Worm (Caenorhabditis elegans) whole organism, mixed stage, embryonic: Measurements from ENCODE around the gene spe-19.
A peak's percentile ranks its signal among the peaks of the same experiment; 100 is the strongest.

Source experiments
- bed-3 ChIP-seq: fragments of 200-800 bp; sonication (Bioruptor generic); optimal IDR thresholded peaks from 3 replicates; lab custom pipeline; 2018; ENCODE audit warnings: mild to moderate bottlenecking, missing genetic modification characterization, moderate library complexity, missing compliant biosample characterization
- blmp-1 ChIP-seq: fragments of 150-350 bp; optimal IDR thresholded peaks from 2 replicates; lab custom pipeline; 2014; ENCODE audit warnings: missing biosample characterization, missing genetic modification characterization
- ceh-43 ChIP-seq: fragments of 200-800 bp; sonication (Bioruptor generic); optimal IDR thresholded peaks from 2 replicates; lab custom pipeline; 2018; ENCODE audit warnings: mild to moderate bottlenecking, missing genetic modification characterization, moderate library complexity, missing compliant biosample characterization
- ceh-83 ChIP-seq: fragments of 200-800 bp; sonication (Bioruptor generic); optimal IDR thresholded peaks from 2 replicates; lab custom pipeline; 2018; ENCODE audit warnings: mild to moderate bottlenecking, missing genetic modification characterization, missing compliant biosample characterization
- ces-1 ChIP-seq: fragments of 150-350 bp; optimal IDR thresholded peaks from 2 replicates; lab custom pipeline; 2014; ENCODE audit warnings: missing biosample characterization, missing genetic modification reagents, missing genetic modification characterization
- cnd-1 ChIP-seq: fragments of 200-800 bp; sonication (Bioruptor generic); optimal IDR thresholded peaks from 2 replicates; lab custom pipeline; 2018; ENCODE audit warnings: mild to moderate bottlenecking, missing genetic modification characterization, missing compliant biosample characterization
- drap-1 ChIP-seq: fragments of 200-800 bp; sonication (Bioruptor generic); optimal IDR thresholded peaks from 3 replicates; lab custom pipeline; 2018; ENCODE audit warnings: mild to moderate bottlenecking, missing genetic modification characterization, missing compliant biosample characterization
- elt-1 ChIP-seq: sonication (generic microtip); optimal IDR thresholded peaks from 2 replicates; lab custom pipeline; 2017; ENCODE audit warnings: missing genetic modification characterization, mild to moderate bottlenecking, missing compliant biosample characterization, antibody characterized with exemption, moderate library complexity, borderline replicate concordance; ENCODE audit not compliant: insufficient read depth
- elt-3 ChIP-seq: fragments of 150-350 bp; optimal IDR thresholded peaks from 2 replicates; lab custom pipeline; 2014; ENCODE audit warnings: missing biosample characterization, missing genetic modification characterization
- ham-2 ChIP-seq: fragments of 200-800 bp; sonication (Bioruptor generic); optimal IDR thresholded peaks from 2 replicates; lab custom pipeline; 2018; ENCODE audit warnings: mild to moderate bottlenecking, missing genetic modification characterization, missing compliant biosample characterization
- lin-13 ChIP-seq: fragments of 150-350 bp; optimal IDR thresholded peaks from 2 replicates; lab custom pipeline; 2014; ENCODE audit warnings: missing biosample characterization, missing genetic modification characterization
- lin-32 ChIP-seq: fragments of 200-800 bp; sonication (Bioruptor generic); optimal IDR thresholded peaks from 2 replicates; lab custom pipeline; 2018; ENCODE audit warnings: mild to moderate bottlenecking, missing genetic modification characterization, missing compliant biosample characterization
- lsy-2 ChIP-seq: fragments of 150-350 bp; optimal IDR thresholded peaks from 2 replicates; lab custom pipeline; 2014; ENCODE audit warnings: missing biosample characterization, missing genetic modification characterization
- mab-5 ChIP-seq: fragments of 150-350 bp; optimal IDR thresholded peaks from 2 replicates; lab custom pipeline; 2014; ENCODE audit warnings: missing biosample characterization, missing genetic modification characterization
- mep-1 ChIP-seq: fragments of 150-350 bp; optimal IDR thresholded peaks from 2 replicates; lab custom pipeline; 2017; ENCODE audit warnings: missing biosample characterization, missing genetic modification reagents, missing genetic modification characterization, inconsistent platforms
- mls-2 ChIP-seq: sonication (generic microtip); optimal IDR thresholded peaks from 2 replicates; lab custom pipeline; 2016; ENCODE audit warnings: mild to moderate bottlenecking, missing genetic modification characterization, moderate library complexity, missing compliant biosample characterization
- nhr-12 ChIP-seq: fragments of 150-350 bp; optimal IDR thresholded peaks from 2 replicates; lab custom pipeline; 2014; ENCODE audit warnings: missing biosample characterization, missing genetic modification characterization
- nhr-2 ChIP-seq: fragments of 150-350 bp; optimal IDR thresholded peaks from 2 replicates; lab custom pipeline; 2014; ENCODE audit warnings: missing biosample characterization, missing genetic modification characterization
- nhr-237 ChIP-seq: fragments of 150-350 bp; optimal IDR thresholded peaks from 2 replicates; lab custom pipeline; 2014; ENCODE audit warnings: missing biosample characterization, missing genetic modification characterization
- nhr-28 ChIP-seq: fragments of 150-350 bp; optimal IDR thresholded peaks from 2 replicates; lab custom pipeline; 2014; ENCODE audit warnings: missing biosample characterization, missing genetic modification characterization
- nhr-76 ChIP-seq: sonication (generic microtip); optimal IDR thresholded peaks from 2 replicates; lab custom pipeline; 2017; ENCODE audit warnings: missing biosample characterization, missing genetic modification characterization
- pha-4 ChIP-seq: fragments of 150-350 bp; optimal IDR thresholded peaks from 2 replicates; lab custom pipeline; 2018; ENCODE audit warnings: missing biosample characterization, missing genetic modification reagents, missing genetic modification characterization
- sem-2 ChIP-seq: fragments of 200-800 bp; sonication (Bioruptor generic); optimal IDR thresholded peaks from 2 replicates; lab custom pipeline; 2018; ENCODE audit warnings: mild to moderate bottlenecking, missing genetic modification characterization, missing compliant biosample characterization
- snpc-4 ChIP-seq: fragments of 150-350 bp; optimal IDR thresholded peaks from 2 replicates; lab custom pipeline; 2014; ENCODE audit warnings: missing biosample characterization, missing genetic modification characterization
- sptf-1 ChIP-seq: sonication (generic microtip); optimal IDR thresholded peaks from 2 replicates; lab custom pipeline; 2017; ENCODE audit warnings: mild to moderate bottlenecking, missing genetic modification characterization, moderate library complexity, missing compliant biosample characterization
- tbx-8 ChIP-seq: fragments of 200-800 bp; sonication (Bioruptor generic); optimal IDR thresholded peaks from 2 replicates; lab custom pipeline; 2018; ENCODE audit warnings: mild to moderate bottlenecking, missing genetic modification characterization, moderate library complexity, missing compliant biosample characterization
- unc-120 ChIP-seq: sonication (generic microtip); optimal IDR thresholded peaks from 2 replicates; lab custom pipeline; 2017; ENCODE audit warnings: missing genetic modification characterization, missing compliant biosample characterization; ENCODE audit not compliant: poor library complexity, severe bottlenecking
- unc-39 ChIP-seq: fragments of 150-350 bp; optimal IDR thresholded peaks from 2 replicates; lab custom pipeline; 2014; ENCODE audit warnings: missing biosample characterization, missing genetic modification characterization
- unc-62 ChIP-seq: fragments of 150-350 bp; optimal IDR thresholded peaks from 2 replicates; lab custom pipeline; 2014; ENCODE audit warnings: missing biosample characterization, missing genetic modification reagents, missing genetic modification characterization
- zip-8 ChIP-seq: fragments of 150-350 bp; optimal IDR thresholded peaks from 2 replicates; lab custom pipeline; 2014; ENCODE audit warnings: missing biosample characterization, missing genetic modification characterization
- ztf-11 ChIP-seq: fragments of 150-350 bp; optimal IDR thresholded peaks from 2 replicates; lab custom pipeline; 2014; ENCODE audit warnings: missing biosample characterization, missing genetic modification characterization

The spe-19 gene

ce11 chrV:20047310-20047709 is at the start of gene spe-19:
Gene spe-19 (minus strand): TSS chrV:20047410.
- no peak for TF ChIP-seq cnd-1 (tag; lab: Kevin White, UChicago)
- no peak for TF ChIP-seq lsy-2 (tag; lab: Kevin White, UChicago)
- TF ChIP-seq tbx-8 (GFP tag; lab: Kevin White, UChicago), result no peak
- no peak for TF ChIP-seq nhr-28 (tag; lab: Kevin White, UChicago)
- no peak for TF ChIP-seq ces-1 (GFP tag; lab: Kevin White, UChicago)
- TF ChIP-seq unc-39, result no peak
- TF ChIP-seq bed-3 (GFP tag; lab: Kevin White, UChicago), result no peak
- TF ChIP-seq sem-2 (GFP tag; lab: Kevin White, UChicago), result no peak
- no peak for TF ChIP-seq elt-1
- no peak for TF ChIP-seq snpc-4 (tag; lab: Kevin White, UChicago)
- no peak for TF ChIP-seq mls-2 (tag; lab: Kevin White, UChicago)
- TF ChIP-seq nhr-237 (tag; lab: Kevin White, UChicago), result no peak
- no peak for TF ChIP-seq mab-5
- no peak for TF ChIP-seq lin-13 (tag; lab: Kevin White, UChicago)
- no peak for TF ChIP-seq elt-3
- TF ChIP-seq, all 35 proteins: peak for 0

- TF ChIP-seq nhr-2 (tag; lab: Kevin White, UChicago), result no peak
- TF ChIP-seq unc-62 (GFP tag; lab: Kevin White, UChicago), result no peak
- TF ChIP-seq blmp-1, result no peak
- no peak for TF ChIP-seq cnd-1 (tag; lab: Kevin White, UChicago)
- TF ChIP-seq unc-120, result no peak
- no peak for TF ChIP-seq lin-32 (GFP tag; lab: Kevin White, UChicago)
These were observed 47.7 kb upstream of the spe-19 start, which contains the start of gene nlp-69 for ce11 chrV:20094908-20095307. Gene nlp-69 (minus strand): TSS chrV:20095008.

- TF ChIP-seq ceh-83 (no peak), nhr-237 (tag; lab: Kevin White, UChicago) (no peak), tbx-8 (GFP tag; lab: Kevin White, UChicago) (no peak), bed-3 (GFP tag; lab: Kevin White, UChicago) (no peak), ces-1 (GFP tag; lab: Kevin White, UChicago) (peak; percentile 69)
- TF ChIP-seq, all 35 proteins: peak for 1
These were observed 46.7 kb upstream of the spe-19 start for ce11 chrV:20093940-20094339.

- no peak for TF ChIP-seq ces-1 (GFP tag; lab: Kevin White, UChicago)
- peak; percentile 20 for TF ChIP-seq sptf-1 (tag; lab: Kevin White, UChicago)
These were observed 43.6 kb upstream of the spe-19 start, which contains the start of the genes dcs-1 and sec-23 for ce11 chrV:20090698-20091313. Gene dcs-1 (minus strand): TSS chrV:20090743. Gene sec-23 (plus strand): TSS chrV:20091263.

ce11 chrV:20087635-20088034 is 40.4 kb upstream of the spe-19 start, which contains the start of gene fre-1:
Gene fre-1 (minus strand): TSS chrV:20087735.
- TF ChIP-seq mep-1 (no peak), zip-8 (tag; lab: Kevin White, UChicago) (peak; percentile 46), drap-1 (GFP tag; lab: Kevin White, UChicago) (no peak), pha-4 (tag; lab: Kevin White, UChicago) (no peak), ham-2 (GFP tag; lab: Kevin White, UChicago) (no peak), ztf-11 (tag; lab: Kevin White, UChicago) (no peak)

ce11 chrV:20074345-20074744 is 27.1 kb upstream of the spe-19 start:
- TF ChIP-seq mab-5 (no peak), nhr-76 (tag; lab: Kevin White, UChicago) (no peak), nhr-12 (tag; lab: Kevin White, UChicago) (no peak), ham-2 (GFP tag; lab: Kevin White, UChicago) (no peak), mls-2 (tag; lab: Kevin White, UChicago) (no peak), lsy-2 (tag; lab: Kevin White, UChicago) (no peak), nhr-237 (tag; lab: Kevin White, UChicago) (no peak), unc-62 (GFP tag; lab: Kevin White, UChicago) (no peak), sem-2 (GFP tag; lab: Kevin White, UChicago) (no peak), lin-13 (tag; lab: Kevin White, UChicago) (no peak), ztf-11 (tag; lab: Kevin White, UChicago) (no peak), lin-32 (GFP tag; lab: Kevin White, UChicago) (no peak), snpc-4 (tag; lab: Kevin White, UChicago) (no peak), pha-4 (tag; lab: Kevin White, UChicago) (no peak), blmp-1 (no peak), elt-1 (no peak), ceh-43 (GFP tag; lab: Kevin White, UChicago) (no peak), unc-120 (no peak)
